Worm (Caenorhabditis elegans): ENCODE measurements around the gene ttr-27.

ttr-27 gene

DNA sequence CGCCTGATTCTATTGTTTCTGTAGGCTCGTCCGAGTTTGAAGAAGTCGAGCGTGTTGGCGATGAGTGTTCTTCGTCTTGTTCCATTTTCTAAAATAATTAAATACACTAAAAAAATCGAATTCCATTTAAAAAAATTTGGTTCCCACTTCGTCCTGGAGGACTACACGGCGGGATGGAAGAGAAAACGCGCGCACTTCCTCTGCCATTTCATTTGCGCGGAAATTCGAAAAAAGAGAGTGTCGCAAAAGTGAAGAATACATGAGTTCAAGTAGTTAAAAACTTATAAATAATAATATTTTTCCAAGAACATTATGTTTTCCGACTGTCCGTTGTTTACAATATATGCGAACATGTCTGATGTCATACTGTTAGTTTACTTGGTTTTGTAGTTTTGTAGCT is 34.0 kb downstream of the ttr-27 start, which contains the start of gene T07F10.3 (continued):
- TF ChIP-seq efl-3 (GFP tag; optimal IDR thresholded peaks at IDR 0.05): peak; percentile 90
- no peak for TF ChIP-seq egl-27 (tag; optimal IDR thresholded peaks at IDR 0.05)
- peak; percentile 91 for TF ChIP-seq mab-9 (GFP tag; IDR thresholded peaks at IDR 0.05)
- TF ChIP-seq ces-1 (GFP tag; optimal IDR thresholded peaks at IDR 0.05): no peak
- peak; percentile 80 for TF ChIP-seq lin-13 (GFP tag; optimal IDR thresholded peaks at IDR 0.05)
- TF ChIP-seq ceh-82 (tag; optimal IDR thresholded peaks at IDR 0.05): peak; percentile 85 to 92 (median 91)
- peak; percentile 98 for TF ChIP-seq tbx-2 (tag; optimal IDR thresholded peaks at IDR 0.05)
- TF ChIP-seq egl-13 (tag; optimal IDR thresholded peaks at IDR 0.05): peak; percentile 98
- peak in 1 of 2 experiments; percentile 75 for TF ChIP-seq mdl-1 (tag; optimal IDR thresholded peaks at IDR 0.05)
- TF ChIP-seq isw-1 (GFP tag; IDR thresholded peaks at IDR 0.05): peak; percentile 92
- TF ChIP-seq xbp-1 (tag; optimal IDR thresholded peaks at IDR 0.05): peak; percentile 96
- peak; percentile 95 for TF ChIP-seq hlh-17 (GFP tag; optimal IDR thresholded peaks at IDR 0.05; ENCODE audit: borderline replicate concordance)
- no peak for TF ChIP-seq sptf-1 (tag; optimal IDR thresholded peaks at IDR 0.05)
- peak; percentile 8 for TF ChIP-seq fkh-10 (GFP tag; optimal IDR thresholded peaks at IDR 0.05)
- peak; percentile 67 for TF ChIP-seq fos-1 (tag; optimal IDR thresholded peaks at IDR 0.05)
- TF ChIP-seq vab-15 (tag; optimal IDR thresholded peaks at IDR 0.05): peak; percentile 86
- TF ChIP-seq mep-1 (tag; optimal IDR thresholded peaks at IDR 0.05): peak; percentile 88
- no peak for TF ChIP-seq mef-2 (tag; optimal IDR thresholded peaks at IDR 0.05)
- peak; percentile 99 for TF ChIP-seq fkh-4 (tag; optimal IDR thresholded peaks at IDR 0.05; ENCODE audit: borderline replicate concordance)
- TF ChIP-seq ceh-8 (GFP tag; optimal IDR thresholded peaks at IDR 0.05): peak; percentile 92
- TF ChIP-seq ztf-11 (tag; optimal IDR thresholded peaks at IDR 0.05): peak in 1 of 2 experiments; percentile 99
- peak; percentile 95 for TF ChIP-seq C04F5.9 (tag; optimal IDR thresholded peaks at IDR 0.05)
- peak; percentile 88 for TF ChIP-seq ceh-88 (GFP tag; IDR thresholded peaks at IDR 0.05)
- TF ChIP-seq hpl-2 (GFP tag; optimal IDR thresholded peaks at IDR 0.05): no peak
- peak; percentile 16 for TF ChIP-seq nhr-28 (tag; optimal IDR thresholded peaks at IDR 0.05)
- peak; percentile 97 for TF ChIP-seq nhr-71 (tag; optimal IDR thresholded peaks at IDR 0.05)
- TF ChIP-seq lin-15B (tag; optimal IDR thresholded peaks at IDR 0.05): peak; percentile 78
- peak; percentile 87 to 99 for TF ChIP-seq efl-1 (optimal IDR thresholded peaks at IDR 0.05)
- TF ChIP-seq efl-1 (GFP tag; optimal IDR thresholded peaks at IDR 0.05 in 1 of 2): peak; percentile 98 to 100
- TF ChIP-seq unc-98 (GFP tag; IDR thresholded peaks at IDR 0.05): peak; percentile 90
- TF ChIP-seq ama-1 (optimal IDR thresholded peaks at IDR 0.05): peak; percentile 42
- peak; percentile 73 for TF ChIP-seq jun-1 (tag; optimal IDR thresholded peaks at IDR 0.05)

DNA sequence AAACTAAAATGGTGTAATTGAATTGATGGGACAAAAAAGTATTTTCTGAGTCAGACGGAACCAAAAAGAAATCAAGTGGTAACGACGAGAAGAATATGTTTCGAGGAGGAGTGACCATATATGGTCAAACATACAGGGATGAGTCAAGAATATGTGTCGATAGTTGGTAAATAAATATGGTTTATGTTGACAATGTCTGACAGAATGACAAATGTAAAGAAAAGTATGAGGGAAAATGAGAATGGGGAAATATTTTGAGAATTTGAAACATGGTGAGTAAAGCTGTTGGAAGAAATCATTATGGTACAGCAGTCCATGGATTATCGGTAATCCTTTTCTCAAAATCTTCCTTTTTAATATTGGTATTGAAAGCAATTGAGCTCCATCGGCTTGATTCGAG is 35.9 kb downstream of the ttr-27 start, which contains the start of gene nspg-1:
Gene nspg-1 (minus strand): TSS at position 101 of the 400 bp plus-strand sequence.
- no peak for TF ChIP-seq tlp-1 (tag; optimal IDR thresholded peaks at IDR 0.05)
- no peak for TF ChIP-seq egl-27 (tag; optimal IDR thresholded peaks at IDR 0.05)
- no peak for TF ChIP-seq xbp-1 (tag; optimal IDR thresholded peaks at IDR 0.05)
- TF ChIP-seq rnt-1 (tag; optimal IDR thresholded peaks at IDR 0.05): no peak
- no peak for TF ChIP-seq hlh-4 (tag; optimal IDR thresholded peaks at IDR 0.05)
- no peak for TF ChIP-seq lsy-2 (tag; optimal IDR thresholded peaks at IDR 0.05)
- no peak for TF ChIP-seq irx-1 (tag; optimal IDR thresholded peaks at IDR 0.05)
- TF ChIP-seq alr-1 (tag; optimal IDR thresholded peaks at IDR 0.05; ENCODE audit: borderline replicate concordance): no peak
- TF ChIP-seq grh-1 (GFP tag; IDR thresholded peaks at IDR 0.05): no peak
- no peak for TF ChIP-seq F16B12.6 (tag; optimal IDR thresholded peaks at IDR 0.05)
- no peak for TF ChIP-seq lin-39 (tag; optimal IDR thresholded peaks at IDR 0.05)
- TF ChIP-seq ets-5 (GFP tag; IDR thresholded peaks at IDR 0.05): no peak
- no peak for TF ChIP-seq ces-1 (GFP tag; optimal IDR thresholded peaks at IDR 0.05)

Measured in whole organism, L1 larva.